Fruit fly (Drosophila melanogaster): Measurements from ENCODE around the gene dy.

The dy gene

dm6 chrX:11796925-11797324 lies 18.3 kb upstream of the dy start (continued):
- TF ChIP-seq CG11504 (tag; optimal IDR thresholded peaks at IDR 0.05) (no peak), Opbp (GFP tag; IDR thresholded peaks at IDR 0.05; ENCODE audit: partially characterized antibody) (peak; percentile 34; the same call in 1 of the 3 replicates), prd (optimal IDR thresholded peaks at IDR 0.05) (no peak), prd (GFP tag; IDR thresholded peaks at IDR 0.05) (0 out of 3 replicates have a peak, but pooled peaks have one; percentile 10), CG7928 (GFP tag; optimal IDR thresholded peaks at IDR 0.05) (no peak), CG8290 (GFP tag; optimal IDR thresholded peaks at IDR 0.05) (no peak), CG8290 (tag; optimal IDR thresholded peaks at IDR 0.05) (peak in 1 of 2 experiments; percentile 24), CG6791 (GFP tag; IDR thresholded peaks at IDR 0.05; ENCODE audit: partially characterized antibody) (peak; percentile 61; the same call in 2 of the 3 replicates), Med (GFP tag) (peak; percentile 43), CG14710 (tag; optimal IDR thresholded peaks at IDR 0.05) (peak; percentile 99), al (GFP tag; IDR thresholded peaks at IDR 0.05) (no peak), slp2 (GFP tag; optimal IDR thresholded peaks at IDR 0.05) (no peak), bbx (GFP tag; IDR thresholded peaks at IDR 0.05; ENCODE audit: partially characterized antibody) (peak; percentile 45; the same call in 1 of the 2 replicates), Scr (GFP tag; IDR thresholded peaks at IDR 0.05; ENCODE audit: partially characterized antibody) (peak; percentile 48; the same call in 1 of the 2 replicates), p53 (GFP tag; optimal IDR thresholded peaks at IDR 0.05) (peak; percentile 79), CG10267 (tag; optimal IDR thresholded peaks at IDR 0.05) (peak; percentile 37), yki (optimal IDR thresholded peaks at IDR 0.05) (no peak), ase (GFP tag; IDR thresholded peaks at IDR 0.05) (no peak), CG18619 (GFP tag; optimal IDR thresholded peaks at IDR 0.05) (no peak), zen (tag; optimal IDR thresholded peaks at IDR 0.05) (peak; percentile 27), CG12219 (GFP tag; optimal IDR thresholded peaks at IDR 0.05) (no peak), Lhr (GFP tag; optimal IDR thresholded peaks at IDR 0.05) (peak; percentile 1), amos (GFP tag; IDR thresholded peaks at IDR 0.05; ENCODE audit: partially characterized antibody) (peak; percentile 50; the same call in 1 of the 2 replicates), Ets97D (GFP tag; optimal IDR thresholded peaks at IDR 0.05) (peak; percentile 52), Dll (GFP tag; IDR thresholded peaks at IDR 0.05; ENCODE audit: partially characterized antibody) (0 out of 4 replicates have a peak, but pooled peaks have one; percentile 28), stwl (tag; optimal IDR thresholded peaks at IDR 0.05) (peak; percentile 100), Sry-δ (GFP tag; optimal IDR thresholded peaks at IDR 0.05) (peak; percentile 34)

- TF ChIP-seq CG15479 (GFP tag; optimal IDR thresholded peaks at IDR 0.05) (peak; percentile 62), Med (GFP tag) (peak; percentile 25), CG2678 (tag; optimal IDR thresholded peaks at IDR 0.05) (no peak), CG34422 (GFP tag; IDR thresholded peaks at IDR 0.05) (no peak), Hr39 (optimal IDR thresholded peaks at IDR 0.05) (peak; percentile 96), gro (GFP tag; optimal IDR thresholded peaks at IDR 0.05) (no peak), CG7372 (GFP tag; IDR thresholded peaks at IDR 0.05) (no peak), CG10959 (GFP tag; IDR thresholded peaks at IDR 0.05) (no peak), dpn (GFP tag; optimal IDR thresholded peaks at IDR 0.05) (no peak), pan (optimal IDR thresholded peaks at IDR 0.05) (no peak), pan (GFP tag; optimal IDR thresholded peaks at IDR 0.05 in 1 of 2, IDR thresholded peaks at IDR 0.05 in 1 of 2) (no peak), nom (GFP tag; optimal IDR thresholded peaks at IDR 0.05) (no peak)
These were observed 14.8 kb upstream of the dy start for dm6 chrX:11793434-11793833.
